Fruit fly (Drosophila melanogaster): ENCODE measurements around the gene subdued.

subdued gene

DNA sequence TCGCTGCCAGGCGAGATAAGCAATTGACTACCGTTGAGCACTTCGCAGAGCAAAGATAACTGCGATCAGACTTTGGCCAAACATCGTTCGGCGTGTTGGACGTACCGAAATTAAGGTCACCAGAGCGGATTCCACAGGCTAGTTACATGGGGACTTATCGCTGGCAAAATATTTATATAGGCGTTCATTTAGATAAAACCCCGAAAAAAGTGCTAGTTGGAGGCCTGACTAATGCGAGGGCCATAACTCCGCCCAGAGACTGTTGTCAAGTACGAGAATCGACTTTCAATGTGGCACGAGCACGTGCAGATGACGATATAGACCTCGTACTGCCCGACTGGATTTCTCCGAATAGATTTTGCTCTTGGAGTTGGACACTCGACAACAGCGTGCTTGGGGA lies 22.6 kb downstream of the subdued start (continued):
- TF ChIP-seq MBD-R2 (GFP tag; IDR thresholded peaks at IDR 0.05) (no peak), fd3F (GFP tag; optimal IDR thresholded peaks at IDR 0.05) (no peak), Mes4 (GFP tag; optimal IDR thresholded peaks at IDR 0.05) (no peak), CG12942 (GFP tag; optimal IDR thresholded peaks at IDR 0.05) (no peak), chinmo (GFP tag; IDR thresholded peaks at IDR 0.05; ENCODE audit: partially characterized antibody) (0 out of 4 replicates have a peak, but pooled peaks have one; percentile 71), onecut (GFP tag; IDR thresholded peaks at IDR 0.05) (no peak), CG13296 (GFP tag; optimal IDR thresholded peaks at IDR 0.05) (no peak), CG18619 (GFP tag; optimal IDR thresholded peaks at IDR 0.05) (no peak), odd (GFP tag; optimal IDR thresholded peaks at IDR 0.05) (no peak), seq (GFP tag; IDR thresholded peaks at IDR 0.05) (0 out of 2 replicates have a peak, but pooled peaks have one; percentile 26), CG12769 (tag; optimal IDR thresholded peaks at IDR 0.05) (peak; percentile 47), CG7556 (GFP tag; optimal IDR thresholded peaks at IDR 0.05) (no peak), CG9437 (GFP tag; optimal IDR thresholded peaks at IDR 0.05) (no peak), CG7786 (GFP tag; optimal IDR thresholded peaks at IDR 0.05) (no peak), CG9817 (tag; optimal IDR thresholded peaks at IDR 0.05) (no peak), btn (GFP tag; optimal IDR thresholded peaks at IDR 0.05) (no peak), ems (GFP tag; optimal IDR thresholded peaks at IDR 0.05) (no peak), gcm2 (GFP tag; optimal IDR thresholded peaks at IDR 0.05) (no peak), NFAT (GFP tag; IDR thresholded peaks at IDR 0.05) (no peak), bab2 (GFP tag; optimal IDR thresholded peaks at IDR 0.05) (no peak), bcd (GFP tag; optimal IDR thresholded peaks at IDR 0.05) (no peak)

DNA sequence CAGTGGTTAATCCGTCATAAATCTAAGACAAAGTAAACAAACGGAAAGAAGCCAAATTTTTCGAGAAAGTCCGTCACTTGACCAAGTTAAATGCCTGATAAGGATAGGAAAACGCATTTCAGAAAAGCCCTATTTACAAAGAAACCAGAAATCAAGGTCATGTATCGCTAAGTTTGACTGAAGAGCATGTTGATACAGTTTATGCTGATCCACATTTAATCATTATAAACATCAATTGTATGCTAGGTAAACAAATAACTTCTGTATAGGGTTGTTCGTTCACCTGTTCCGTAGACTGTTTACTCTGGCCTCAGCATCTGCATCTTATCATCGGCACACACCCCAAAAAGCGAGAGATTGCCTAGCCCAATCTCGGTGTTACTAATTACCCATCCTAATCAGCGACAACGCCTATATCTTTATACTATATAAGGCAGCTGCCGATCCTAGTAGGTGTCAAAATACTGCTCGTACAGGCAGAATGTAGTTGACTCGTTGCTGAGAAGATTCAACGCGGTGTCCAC lies 29.6 kb downstream of the subdued start, which contains the start of gene CG16727:
CG16727 (plus strand) TSS at position 474 of the 524 bp plus-strand sequence.
- TF ChIP-seq CG15011 (GFP tag; optimal IDR thresholded peaks at IDR 0.05), result peak; percentile 12
- TF ChIP-seq CG15514 (GFP tag; optimal IDR thresholded peaks at IDR 0.05), result peak; percentile 49
- peak; percentile 65 for TF ChIP-seq CG13296 (GFP tag; optimal IDR thresholded peaks at IDR 0.05)
- TF ChIP-seq HHEX (GFP tag; optimal IDR thresholded peaks at IDR 0.05), result peak; percentile 35
- peak; percentile 38 for TF ChIP-seq CG13424 (tag; optimal IDR thresholded peaks at IDR 0.05)
- TF ChIP-seq Rfx (GFP tag; IDR thresholded peaks at IDR 0.05), result 0 out of 2 replicates have a peak, but pooled peaks have one; percentile 12
- peak; percentile 31 for TF ChIP-seq CG17568 (GFP tag; optimal IDR thresholded peaks at IDR 0.05)
- peak; percentile 17 for TF ChIP-seq CrebB (tag; optimal IDR thresholded peaks at IDR 0.05)
- peak; percentile 2 for TF ChIP-seq tap (tag; optimal IDR thresholded peaks at IDR 0.05)
- TF ChIP-seq CG5180 (GFP tag; optimal IDR thresholded peaks at IDR 0.05), result peak; percentile 33
- peak; percentile 52 for TF ChIP-seq CG3281 (GFP tag; optimal IDR thresholded peaks at IDR 0.05)
- TF ChIP-seq CG30403 (GFP tag; optimal IDR thresholded peaks at IDR 0.05), result no peak
- TF ChIP-seq sens (GFP tag), result peak; percentile 78
- no peak for TF ChIP-seq HLH3B (GFP tag; IDR thresholded peaks at IDR 0.05)
- no peak for TF ChIP-seq her (GFP tag; optimal IDR thresholded peaks at IDR 0.05)
- peak; percentile 20 for TF ChIP-seq Asciz (GFP tag; optimal IDR thresholded peaks at IDR 0.05)
- peak; percentile 39 for TF ChIP-seq Sox100B (GFP tag; optimal IDR thresholded peaks at IDR 0.05)
- peak; percentile 6 for TF ChIP-seq salm (tag; optimal IDR thresholded peaks at IDR 0.05)
- peak; percentile 52 for TF ChIP-seq CG18599 (GFP tag; optimal IDR thresholded peaks at IDR 0.05)
- TF ChIP-seq org-1 (GFP tag; optimal IDR thresholded peaks at IDR 0.05), result peak; percentile 11
- no peak for TF ChIP-seq Lim3 (GFP tag; IDR thresholded peaks at IDR 0.05)
- TF ChIP-seq dmrt99B (tag; optimal IDR thresholded peaks at IDR 0.05), result peak; percentile 26
- TF ChIP-seq odd (GFP tag; optimal IDR thresholded peaks at IDR 0.05), result peak; percentile 35
- TF ChIP-seq Blimp-1 (GFP tag; optimal IDR thresholded peaks at IDR 0.05), result peak; percentile 21
- TF ChIP-seq CG6854 (GFP tag; optimal IDR thresholded peaks at IDR 0.05), result peak; percentile 36
- TF ChIP-seq cad (GFP tag; optimal IDR thresholded peaks at IDR 0.05), result no peak
- TF ChIP-seq ATbp (GFP tag; optimal IDR thresholded peaks at IDR 0.05), result peak; percentile 57
- TF ChIP-seq CG15269 (tag; optimal IDR thresholded peaks at IDR 0.05), result no peak
- TF ChIP-seq CG2875 (GFP tag; optimal IDR thresholded peaks at IDR 0.05), result peak; percentile 18
- peak; percentile 36 for TF ChIP-seq CG17359 (tag; optimal IDR thresholded peaks at IDR 0.05)

Data from whole organism, embryonic.